Worm (Caenorhabditis elegans) whole organism, young adult: ENCODE measurements around the gene sre-38.

ENCODE experiments used
- B0019.2 ChIP-seq: fragments of 200-800 bp; sonication (Bioruptor generic); conservative IDR thresholded peaks from 2 replicates; pipeline ENCODE4 v1.3.6; 2022; ENCODE audit warnings: missing genetic modification reagents, missing genetic modification characterization, missing compliant biosample characterization
- F33H1.4 ChIP-seq: fragments of 200-800 bp; sonication (Bioruptor generic); IDR thresholded peaks from 2 replicates; pipeline ENCODE4 v1.3.6; 2022; ENCODE audit warnings: missing genetic modification reagents, missing genetic modification characterization, missing compliant biosample characterization
- K11D2.4 ChIP-seq: fragments of 200-800 bp; sonication (Bioruptor generic); IDR thresholded peaks from 2 replicates; pipeline ENCODE4 v1.3.6; 2022; ENCODE audit warnings: missing genetic modification reagents, missing genetic modification characterization, missing compliant biosample characterization
- Y53F4B.3 ChIP-seq: fragments of 200-800 bp; sonication (Bioruptor generic); IDR thresholded peaks from 2 replicates; pipeline ENCODE4 v1.3.6; 2022; ENCODE audit warnings: missing genetic modification reagents, missing genetic modification characterization, missing compliant biosample characterization
- akir-1 ChIP-seq: fragments of 200-800 bp; sonication (Bioruptor generic); optimal IDR thresholded peaks from 2 replicates; lab custom pipeline; 2018; ENCODE audit warnings: mild to moderate bottlenecking, missing genetic modification characterization, moderate library complexity, missing compliant biosample characterization
- atf-7 ChIP-seq: sonication (generic microtip); optimal IDR thresholded peaks from 2 replicates; lab custom pipeline; 2017; ENCODE audit warnings: mild to moderate bottlenecking, missing genetic modification characterization, missing compliant biosample characterization
- attf-5 ChIP-seq: fragments of 200-800 bp; sonication (Bioruptor generic); optimal IDR thresholded peaks from 2 replicates; lab custom pipeline; 2018; ENCODE audit warnings: mild to moderate bottlenecking, missing genetic modification characterization, missing compliant biosample characterization
- attf-6 ChIP-seq: fragments of 200-800 bp; sonication (Bioruptor generic); IDR thresholded peaks from 2 replicates; pipeline ENCODE4 v1.3.6; 2022; ENCODE audit warnings: missing genetic modification reagents, missing genetic modification characterization, missing compliant biosample characterization
- ccch-3 ChIP-seq: fragments of 200-800 bp; sonication (Bioruptor generic); optimal IDR thresholded peaks from 2 replicates; lab custom pipeline; 2018; ENCODE audit warnings: mild to moderate bottlenecking, missing genetic modification characterization, missing compliant biosample characterization
- cebp-1 ChIP-seq, 2 experiments: fragments of 200-800 bp in 1 of 2; sonication (Bioruptor generic) in 1 of 2; sonication (generic microtip) in 1 of 2; IDR thresholded peaks in 1 of 2; optimal IDR thresholded peaks in 1 of 2; 2 replicates each; pipeline versions ENCODE4 v1.3.6 to Lab custom; 2017 to 2022; ENCODE audit warnings: missing compliant biosample characterization in 2 of 2, missing genetic modification characterization in 2 of 2, mild to moderate bottlenecking in 1 of 2, missing genetic modification reagents in 1 of 2, moderate library complexity in 1 of 2
- ceh-27 ChIP-seq: fragments of 200-800 bp; sonication (Bioruptor generic); optimal IDR thresholded peaks from 2 replicates; lab custom pipeline; 2018; ENCODE audit warnings: mild to moderate bottlenecking, missing genetic modification characterization, moderate library complexity, missing compliant biosample characterization
- ceh-79 ChIP-seq: sonication (generic microtip); optimal IDR thresholded peaks from 2 replicates; lab custom pipeline; 2017; ENCODE audit warnings: mild to moderate bottlenecking, missing genetic modification characterization, missing compliant biosample characterization
- ceh-91 ChIP-seq: fragments of 200-800 bp; sonication (Bioruptor generic); IDR thresholded peaks from 2 replicates; pipeline ENCODE4 v1.3.6; 2022; ENCODE audit warnings: missing genetic modification reagents, missing genetic modification characterization, missing compliant biosample characterization
- dox-1 ChIP-seq: fragments of 200-800 bp; sonication (Bioruptor generic); IDR thresholded peaks from 2 replicates; pipeline ENCODE4 v1.3.6; 2022; ENCODE audit warnings: missing genetic modification reagents, missing genetic modification characterization, missing compliant biosample characterization
- dpff-1 ChIP-seq: sonication (generic microtip); optimal IDR thresholded peaks from 2 replicates; lab custom pipeline; 2017; ENCODE audit warnings: mild to moderate bottlenecking, missing genetic modification characterization, missing compliant biosample characterization
- efl-1 ChIP-seq: fragments of 150-350 bp; optimal IDR thresholded peaks from 2 replicates; lab custom pipeline; 2014; ENCODE audit warnings: missing biosample characterization, missing genetic modification reagents, missing genetic modification characterization
- egrh-3 ChIP-seq: fragments of 200-800 bp; sonication (Bioruptor generic); IDR thresholded peaks from 2 replicates; pipeline ENCODE4 v1.3.6; 2022; ENCODE audit warnings: missing genetic modification reagents, missing genetic modification characterization, missing compliant biosample characterization
- ets-4 ChIP-seq: fragments of 200-800 bp; sonication (Bioruptor generic); optimal IDR thresholded peaks from 2 replicates; lab custom pipeline; 2018; ENCODE audit warnings: mild to moderate bottlenecking, missing genetic modification characterization, missing compliant biosample characterization
- him-1 ChIP-seq: sonication (generic microtip); optimal IDR thresholded peaks from 2 replicates; lab custom pipeline; 2016; ENCODE audit warnings: missing genotype, missing genetic modification reagents, missing genetic modification characterization, missing compliant biosample characterization
- hmg-20 ChIP-seq: fragments of 200-800 bp; sonication (Bioruptor generic); IDR thresholded peaks from 2 replicates; pipeline ENCODE4 v1.3.6; 2022; ENCODE audit warnings: missing genetic modification reagents, missing genetic modification characterization, missing compliant biosample characterization
- lin-40 ChIP-seq: sonication (generic microtip); optimal IDR thresholded peaks from 2 replicates; lab custom pipeline; 2016; ENCODE audit warnings: missing genetic modification characterization, mild to moderate bottlenecking, missing compliant biosample characterization, missing genotype, missing genetic modification reagents
- lsy-27 ChIP-seq: sonication (generic microtip); optimal IDR thresholded peaks from 2 replicates; lab custom pipeline; 2017; ENCODE audit warnings: missing genetic modification characterization, mild to moderate bottlenecking, missing compliant biosample characterization, antibody characterized with exemption, missing genotype, borderline replicate concordance; ENCODE audit not compliant: insufficient read depth
- madf-8 ChIP-seq: fragments of 200-800 bp; sonication (Bioruptor generic); conservative IDR thresholded peaks from 2 replicates; pipeline ENCODE4 v1.3.6; 2022; ENCODE audit warnings: missing genetic modification reagents, missing genetic modification characterization, missing compliant biosample characterization
- mcd-1 ChIP-seq: fragments of 200-800 bp; sonication (Bioruptor generic); IDR thresholded peaks from 2 replicates; pipeline ENCODE4 v1.3.6; 2022; ENCODE audit warnings: missing genetic modification reagents, missing genetic modification characterization, missing compliant biosample characterization
- nhr-120 ChIP-seq: fragments of 200-800 bp; sonication (Bioruptor generic); IDR thresholded peaks from 2 replicates; pipeline ENCODE4 v1.3.6; 2022; ENCODE audit warnings: missing genetic modification characterization, missing compliant biosample characterization
- rcor-1 ChIP-seq: fragments of 200-800 bp; sonication (Bioruptor generic); IDR thresholded peaks from 2 replicates; pipeline ENCODE4 v1.3.6; 2022; ENCODE audit warnings: missing genetic modification reagents, missing genetic modification characterization, missing compliant biosample characterization
- rec-8 ChIP-seq, 2 experiments: sonication (generic microtip); optimal IDR thresholded peaks; 2 replicates each; lab custom pipeline; 2016; ENCODE audit warnings: mild to moderate bottlenecking in 2 of 2, missing genetic modification characterization in 2 of 2, missing genetic modification reagents in 2 of 2, missing genotype in 2 of 2, missing biosample characterization in 1 of 2, missing compliant biosample characterization in 1 of 2, moderate library complexity in 1 of 2
- sea-2 ChIP-seq: fragments of 200-800 bp; sonication (Bioruptor generic); IDR thresholded peaks from 2 replicates; pipeline ENCODE4 v1.3.6; 2022; ENCODE audit warnings: missing genetic modification characterization, missing compliant biosample characterization
- snpc-1.1 ChIP-seq: sonication (generic microtip); optimal IDR thresholded peaks from 2 replicates; lab custom pipeline; 2017; ENCODE audit warnings: missing genetic modification characterization, mild to moderate bottlenecking, missing compliant biosample characterization, antibody characterized with exemption, moderate library complexity, missing genotype, missing genetic modification reagents; ENCODE audit not compliant: insufficient read depth
- somi-1 ChIP-seq: fragments of 200-800 bp; sonication (Bioruptor generic); optimal IDR thresholded peaks from 2 replicates; lab custom pipeline; 2018; ENCODE audit warnings: mild to moderate bottlenecking, missing genetic modification characterization, missing compliant biosample characterization
- tbp1 ChIP-seq: fragments of 200-800 bp; sonication (Bioruptor generic); optimal IDR thresholded peaks from 2 replicates; lab custom pipeline; 2018; ENCODE audit warnings: mild to moderate bottlenecking, missing genetic modification characterization, missing compliant biosample characterization
- tlf-1 ChIP-seq: fragments of 200-800 bp; sonication (Bioruptor generic); optimal IDR thresholded peaks from 2 replicates; lab custom pipeline; 2018; ENCODE audit warnings: mild to moderate bottlenecking, missing genetic modification characterization, missing compliant biosample characterization
- unc-62 ChIP-seq: fragments of 150-350 bp; optimal IDR thresholded peaks from 2 replicates; lab custom pipeline; 2014; ENCODE audit warnings: missing biosample characterization, missing genetic modification reagents, missing genetic modification characterization
- xnd-1 ChIP-seq: sonication (generic microtip); optimal IDR thresholded peaks from 2 replicates; lab custom pipeline; 2016; ENCODE audit warnings: missing genotype, missing genetic modification reagents, missing genetic modification characterization, missing compliant biosample characterization
- zfh-2 ChIP-seq: fragments of 200-800 bp; sonication (Bioruptor generic); conservative IDR thresholded peaks from 2 replicates; pipeline ENCODE4 v1.3.6; 2022; ENCODE audit warnings: missing genetic modification reagents, missing genetic modification characterization, missing compliant biosample characterization

The sre-38 gene

ce11 chrII:12471138-12471855, 13.9 kb downstream of the sre-38 start, which contains the start of the genes F15A4.5 and phat-8:
Gene F15A4.5, minus strand, starts transcription at chrII:12471238.
Gene phat-8, plus strand, starts transcription at chrII:12471805.
- TF ChIP-seq F33H1.4 (GFP tag; lab: Robert Waterston, UW) = no peak
- TF ChIP-seq akir-1 = no peak
- no peak for TF ChIP-seq cebp-1 (GFP tag; IDR thresholded peaks at IDR 0.05; lab: Robert Waterston, UW)
- no peak for TF ChIP-seq cebp-1 (tag; optimal IDR thresholded peaks at IDR 0.05; lab: Kevin White, UChicago)
- TF ChIP-seq somi-1 = no peak
- no peak for TF ChIP-seq attf-5 (GFP tag; lab: Kevin White, UChicago)
- no peak for TF ChIP-seq lsy-27
- TF ChIP-seq attf-6 (GFP tag; lab: Robert Waterston, UW) = no peak
- TF ChIP-seq rcor-1 (GFP tag; lab: Robert Waterston, UW) = no peak
- no peak for TF ChIP-seq ceh-91 (GFP tag; lab: Robert Waterston, UW)
- TF ChIP-seq lin-40 (tag; lab: Kevin White, UChicago) = no peak
- TF ChIP-seq ets-4 (GFP tag; lab: Kevin White, UChicago) = no peak
- TF ChIP-seq dox-1 = no peak
- TF ChIP-seq atf-7 (tag; lab: Kevin White, UChicago) = no peak
- TF ChIP-seq Y53F4B.3 = no peak
- no peak for TF ChIP-seq nhr-120 (GFP tag; lab: Robert Waterston, UW)
- no peak for TF ChIP-seq sea-2 (GFP tag; lab: Robert Waterston, UW)
- no peak for TF ChIP-seq tlf-1 (GFP tag; lab: Kevin White, UChicago)

ce11 chrII:12473406-12473805, 16.0 kb downstream of the sre-38 start, which contains the start of gene srg-17:
Gene srg-17, plus strand, starts transcription at chrII:12473706.
- no peak for TF ChIP-seq hmg-20 (GFP tag; lab: Robert Waterston, UW)
- TF ChIP-seq unc-62 (GFP tag; lab: Kevin White, UChicago) = no peak
- no peak for TF ChIP-seq snpc-1.1 (tag; lab: Kevin White, UChicago)
- TF ChIP-seq egrh-3 (GFP tag; lab: Robert Waterston, UW) = no peak
- no peak for TF ChIP-seq madf-8 (GFP tag; lab: Robert Waterston, UW)
- no peak for TF ChIP-seq B0019.2 (GFP tag; lab: Robert Waterston, UW)
- no peak for TF ChIP-seq ccch-3 (GFP tag; lab: Kevin White, UChicago)
- TF ChIP-seq dox-1 = no peak
- no peak for TF ChIP-seq ceh-27
- TF ChIP-seq zfh-2 (GFP tag; lab: Robert Waterston, UW) = no peak
- no peak for TF ChIP-seq xnd-1 (tag; lab: Kevin White, UChicago)
- no peak for TF ChIP-seq rec-8 (tag; optimal IDR thresholded peaks at IDR 0.05; lab: Kevin White, UChicago)
- TF ChIP-seq mcd-1 (GFP tag; lab: Robert Waterston, UW) = no peak
- no peak for TF ChIP-seq K11D2.4 (GFP tag; lab: Robert Waterston, UW)
- TF ChIP-seq efl-1 (GFP tag; lab: Kevin White, UChicago) = no peak

ce11 chrII:12480811-12481210, 23.4 kb downstream of the sre-38 start, which contains the start of gene arrd-9:
Gene arrd-9, minus strand, starts transcription at chrII:12480911.
- no peak for TF ChIP-seq ceh-79
- TF ChIP-seq him-1 (tag; lab: Kevin White, UChicago) = no peak
- TF ChIP-seq ccch-3 (GFP tag; lab: Kevin White, UChicago) = no peak
- TF ChIP-seq dpff-1 (tag; lab: Kevin White, UChicago) = no peak
- TF ChIP-seq tbp1 = no peak
- TF ChIP-seq, all 124 proteins: peak for 0
